Worm (Caenorhabditis elegans) whole organism, late embryonic: ENCODE data around the gene ZK180.5.

Experiments used
- F13H6.1 ChIP-seq: sonication (generic microtip); optimal IDR thresholded peaks from 2 replicates; lab custom pipeline; 2016; ENCODE audit warnings: missing genetic modification characterization, missing compliant biosample characterization
- T23F11.4 ChIP-seq: fragments of 200-800 bp; sonication (Bioruptor generic); optimal IDR thresholded peaks from 2 replicates; lab custom pipeline; 2018; ENCODE audit warnings: mild to moderate bottlenecking, missing genetic modification characterization, missing compliant biosample characterization
- Y22D7AL.16 ChIP-seq: sonication (generic microtip); optimal IDR thresholded peaks from 2 replicates; lab custom pipeline; 2016; ENCODE audit warnings: missing genetic modification characterization, missing compliant biosample characterization
- ahr-1 ChIP-seq: sonication (generic microtip); optimal IDR thresholded peaks from 2 replicates; lab custom pipeline; 2016; ENCODE audit warnings: missing genetic modification characterization, missing compliant biosample characterization
- ceh-18 ChIP-seq: sonication (generic microtip); optimal IDR thresholded peaks from 2 replicates; lab custom pipeline; 2016; ENCODE audit warnings: missing genetic modification characterization, missing compliant biosample characterization
- ceh-19 ChIP-seq: fragments of 200-800 bp; sonication (Bioruptor generic); optimal IDR thresholded peaks from 2 replicates; lab custom pipeline; 2018; ENCODE audit warnings: mild to moderate bottlenecking, missing genetic modification characterization, missing compliant biosample characterization
- ceh-22 ChIP-seq: sonication (generic microtip); optimal IDR thresholded peaks from 2 replicates; lab custom pipeline; 2017; ENCODE audit warnings: missing biosample characterization, missing genetic modification characterization
- ceh-24 ChIP-seq: sonication (generic microtip); optimal IDR thresholded peaks from 2 replicates; lab custom pipeline; 2016; ENCODE audit warnings: mild to moderate bottlenecking, missing genetic modification characterization, missing compliant biosample characterization
- ceh-31 ChIP-seq: sonication (generic microtip); optimal IDR thresholded peaks from 2 replicates; lab custom pipeline; 2016; ENCODE audit warnings: missing genetic modification characterization, missing compliant biosample characterization
- ceh-34 ChIP-seq: sonication (generic microtip); optimal IDR thresholded peaks from 2 replicates; lab custom pipeline; 2016; ENCODE audit warnings: mild to moderate bottlenecking, missing genetic modification characterization, missing compliant biosample characterization
- ceh-45 ChIP-seq: fragments of 200-800 bp; sonication (Bioruptor generic); IDR thresholded peaks from 2 replicates; pipeline ENCODE4 v1.3.6; 2022; ENCODE audit warnings: missing genetic modification reagents, missing genetic modification characterization, missing compliant biosample characterization
- ceh-48 ChIP-seq: sonication (generic microtip); optimal IDR thresholded peaks from 2 replicates; lab custom pipeline; 2016; ENCODE audit warnings: missing genetic modification characterization, inconsistent platforms, missing compliant biosample characterization
- che-1 ChIP-seq: sonication (generic microtip); optimal IDR thresholded peaks from 2 replicates; lab custom pipeline; 2016; ENCODE audit warnings: mild to moderate bottlenecking, missing genetic modification characterization, missing compliant biosample characterization
- dmd-4 ChIP-seq: sonication (generic microtip); optimal IDR thresholded peaks from 2 replicates; lab custom pipeline; 2016; ENCODE audit warnings: borderline replicate concordance, missing genetic modification characterization, missing compliant biosample characterization
- dve-1 ChIP-seq: sonication (generic microtip); optimal IDR thresholded peaks from 2 replicates; lab custom pipeline; 2017; ENCODE audit warnings: antibody characterized with exemption, mild to moderate bottlenecking, missing genetic modification characterization, missing compliant biosample characterization
- elt-4 ChIP-seq: sonication (generic microtip); optimal IDR thresholded peaks from 2 replicates; lab custom pipeline; 2016; ENCODE audit warnings: missing genetic modification characterization, missing compliant biosample characterization
- fkh-10 ChIP-seq: fragments of 150-350 bp; optimal IDR thresholded peaks from 2 replicates; lab custom pipeline; 2014; ENCODE audit warnings: missing biosample characterization, missing genetic modification reagents, missing genetic modification characterization
- hlh-15 ChIP-seq: sonication (generic microtip); optimal IDR thresholded peaks from 2 replicates; lab custom pipeline; 2016; ENCODE audit warnings: missing genetic modification characterization, missing compliant biosample characterization
- hlh-30 ChIP-seq: sonication (generic microtip); optimal IDR thresholded peaks from 2 replicates; lab custom pipeline; 2017; ENCODE audit warnings: antibody characterized with exemption, missing genetic modification characterization, missing compliant biosample characterization; ENCODE audit not compliant: insufficient read depth
- lin-11 ChIP-seq: fragments of 200-800 bp; sonication (Bioruptor generic); optimal IDR thresholded peaks from 2 replicates; lab custom pipeline; 2018; ENCODE audit warnings: mild to moderate bottlenecking, missing genetic modification characterization, missing compliant biosample characterization
- nfya-1 ChIP-seq: sonication (generic microtip); optimal IDR thresholded peaks from 2 replicates; lab custom pipeline; 2017; ENCODE audit warnings: missing genetic modification characterization, mild to moderate bottlenecking, missing compliant biosample characterization, antibody characterized with exemption, moderate library complexity
- nhr-11 ChIP-seq: fragments of 150-350 bp; optimal IDR thresholded peaks from 2 replicates; lab custom pipeline; 2014; ENCODE audit warnings: missing biosample characterization, missing genetic modification characterization
- nhr-232 ChIP-seq: sonication (generic microtip); optimal IDR thresholded peaks from 2 replicates; lab custom pipeline; 2016; ENCODE audit warnings: missing genetic modification characterization, missing compliant biosample characterization
- pax-1 ChIP-seq: fragments of 150-350 bp; optimal IDR thresholded peaks from 2 replicates; lab custom pipeline; 2014; ENCODE audit warnings: missing biosample characterization, missing genetic modification characterization
- pqm-1 ChIP-seq: sonication (generic microtip); optimal IDR thresholded peaks from 2 replicates; lab custom pipeline; 2016; ENCODE audit warnings: missing genetic modification characterization, missing compliant biosample characterization
- pros-1 ChIP-seq: fragments of 150-350 bp; optimal IDR thresholded peaks from 2 replicates; lab custom pipeline; 2014; ENCODE audit warnings: missing biosample characterization, missing genetic modification reagents, missing genetic modification characterization
- sdc-2 ChIP-seq: sonication (generic microtip); optimal IDR thresholded peaks from 2 replicates; lab custom pipeline; 2016; ENCODE audit warnings: missing genotype, missing genetic modification characterization, missing compliant biosample characterization
- tbx-7 ChIP-seq: sonication (generic microtip); optimal IDR thresholded peaks from 2 replicates; lab custom pipeline; 2016; ENCODE audit warnings: missing genotype, missing genetic modification characterization, missing compliant biosample characterization
- ttx-3 ChIP-seq: sonication (generic microtip); optimal IDR thresholded peaks from 2 replicates; lab custom pipeline; 2016; ENCODE audit warnings: missing genetic modification reagents, missing genetic modification characterization, missing compliant biosample characterization
- unc-3 ChIP-seq, 2 experiments: fragments of 200-800 bp in 1 of 2; sonication (Bioruptor generic) in 1 of 2; sonication (generic microtip) in 1 of 2; conservative IDR thresholded peaks in 1 of 2; optimal IDR thresholded peaks in 1 of 2; 2 replicates each; pipeline versions ENCODE4 v1.3.6 to Lab custom; 2016 to 2022; ENCODE audit warnings: missing compliant biosample characterization in 2 of 2, missing genetic modification characterization in 2 of 2, missing genetic modification reagents in 1 of 2
- unc-42 ChIP-seq: sonication (generic microtip); optimal IDR thresholded peaks from 2 replicates; lab custom pipeline; 2016; ENCODE audit warnings: missing genotype, missing genetic modification characterization, missing compliant biosample characterization
- unc-86 ChIP-seq: sonication (generic microtip); optimal IDR thresholded peaks from 2 replicates; lab custom pipeline; 2016; ENCODE audit warnings: missing genetic modification characterization, missing compliant biosample characterization
- zip-5 ChIP-seq: sonication (generic microtip); optimal IDR thresholded peaks from 2 replicates; lab custom pipeline; 2016; ENCODE audit warnings: missing genetic modification characterization, missing compliant biosample characterization
- ztf-16 ChIP-seq: sonication (generic microtip); optimal IDR thresholded peaks from 2 replicates; lab custom pipeline; 2017; ENCODE audit warnings: missing genetic modification characterization, missing compliant biosample characterization

ZK180.5 gene

ce11 chrIV:4511259-4511890 is 5.6 kb downstream of the ZK180.5 start, which contains the start of the genes rfth-1 and ZK180.8:
rfth-1 (minus strand) TSS chrIV:4511309.
ZK180.8 (minus strand) TSS chrIV:4511724.
- TF ChIP-seq zip-5 = no peak
- TF ChIP-seq ceh-22 (tag; lab: Kevin White, UChicago) = no peak
- TF ChIP-seq ceh-48 (tag; lab: Kevin White, UChicago) = no peak
- TF ChIP-seq ceh-34 = no peak
- TF ChIP-seq unc-86 = no peak
- TF ChIP-seq dve-1 (tag; lab: Kevin White, UChicago) = no peak
- no peak for TF ChIP-seq ahr-1 (tag; lab: Kevin White, UChicago)
- no peak for TF ChIP-seq nhr-232 (tag; lab: Kevin White, UChicago)
- TF ChIP-seq ceh-19 (GFP tag; lab: Kevin White, UChicago) = no peak
- no peak for TF ChIP-seq lin-11 (tag; lab: Kevin White, UChicago)
- no peak for TF ChIP-seq ceh-45
- TF ChIP-seq pros-1 = no peak
- no peak for TF ChIP-seq sdc-2
- no peak for TF ChIP-seq pax-1 (tag; lab: Kevin White, UChicago)

- TF ChIP-seq ceh-18 = peak; percentile 52
- peak; percentile 4 for TF ChIP-seq nfya-1 (tag; lab: Kevin White, UChicago)
- no peak for TF ChIP-seq unc-86
Observed at ce11 chrIV:4506637-4507036, 10.3 kb downstream of the ZK180.5 start, which contains the start of gene gbb-2. gbb-2 (minus strand) TSS chrIV:4506748.

ce11 chrIV:4505078-4505477 is 11.9 kb downstream of the ZK180.5 start:
- TF ChIP-seq elt-4 (tag; lab: Kevin White, UChicago) = no peak
- TF ChIP-seq ceh-31 (tag; lab: Kevin White, UChicago) = peak; percentile 51
- no peak for TF ChIP-seq Y22D7AL.16 (tag; lab: Kevin White, UChicago)
- TF ChIP-seq dve-1 (tag; lab: Kevin White, UChicago) = no peak
- TF ChIP-seq hlh-15 (tag; lab: Kevin White, UChicago) = no peak
- no peak for TF ChIP-seq F13H6.1 (tag; lab: Kevin White, UChicago)
- no peak for TF ChIP-seq tbx-7 (tag; lab: Kevin White, UChicago)
- no peak for TF ChIP-seq pqm-1 (tag; lab: Kevin White, UChicago)
- peak; percentile 96 for TF ChIP-seq unc-42 (tag; lab: Kevin White, UChicago)

- TF ChIP-seq dmd-4 (no peak), dve-1 (tag; lab: Kevin White, UChicago) (no peak), unc-3 (GFP tag; conservative IDR thresholded peaks at IDR 0.05; lab: Robert Waterston, UW) (no peak), unc-3 (tag; optimal IDR thresholded peaks at IDR 0.05; lab: Kevin White, UChicago) (no peak), nhr-232 (tag; lab: Kevin White, UChicago) (no peak), ceh-24 (tag; lab: Kevin White, UChicago) (no peak), ceh-48 (tag; lab: Kevin White, UChicago) (no peak), ceh-22 (tag; lab: Kevin White, UChicago) (no peak), ahr-1 (tag; lab: Kevin White, UChicago) (no peak)
Observed at ce11 chrIV:4490148-4490652, 26.8 kb downstream of the ZK180.5 start, which contains the start of gene ZK180.7. ZK180.7 (plus strand) TSS chrIV:4490542.

ce11 chrIV:4486738-4487137 is 30.2 kb downstream of the ZK180.5 start, which contains the start of gene trx-3:
trx-3 (plus strand) TSS chrIV:4487028.
- TF ChIP-seq dmd-4 = no peak
- TF ChIP-seq T23F11.4 (GFP tag; lab: Kevin White, UChicago) = no peak
- TF ChIP-seq ceh-48 (tag; lab: Kevin White, UChicago) = no peak
- TF ChIP-seq che-1 (tag; lab: Kevin White, UChicago) = no peak
- no peak for TF ChIP-seq fkh-10
- TF ChIP-seq ttx-3 (tag; lab: Kevin White, UChicago) = no peak
- no peak for TF ChIP-seq nhr-11 (tag; lab: Kevin White, UChicago)
- TF ChIP-seq ceh-45 = no peak
- TF ChIP-seq hlh-30 = no peak
- TF ChIP-seq F13H6.1 (tag; lab: Kevin White, UChicago) = no peak
- no peak for TF ChIP-seq ztf-16
